Fruit fly (Drosophila melanogaster) whole organism, embryonic: Measurements from ENCODE around the gene MED27.

ENCODE experiments used
- Atf-2 ChIP-seq: fragments of 200-800 bp; sonication (Bioruptor generic); optimal IDR thresholded peaks from 2 replicates; lab custom pipeline; 2016; ENCODE audit warnings: missing biosample characterization, missing genetic modification characterization
- BEAF-32 ChIP-seq: fragments of 200-800 bp; sonication (Bioruptor generic); optimal IDR thresholded peaks from 3 replicates; lab custom pipeline; 2017; ENCODE audit warnings: missing biosample characterization, missing genetic modification characterization, mild to moderate bottlenecking, moderate library complexity, missing genetic modification reagents
- CG1024 ChIP-seq: fragments of 200-800 bp; sonication (Bioruptor generic); IDR thresholded peaks from 2 replicates; pipeline ENCODE4 v1.3.6; 2022; ENCODE audit warnings: missing biosample characterization, missing genetic modification characterization
- CG10462 ChIP-seq: fragments of 200-800 bp; sonication (Bioruptor generic); optimal IDR thresholded peaks from 2 replicates; lab custom pipeline; 2016; ENCODE audit warnings: missing biosample characterization, missing genetic modification characterization
- CG11093 ChIP-seq: fragments of 200-800 bp; sonication (Bioruptor generic); IDR thresholded peaks from 3 replicates; pipeline ENCODE4 v1.3.6; 2022; ENCODE audit warnings: missing biosample characterization, missing genetic modification characterization
- CG11398 ChIP-seq: fragments of 200-800 bp; sonication (Bioruptor generic); optimal IDR thresholded peaks from 2 replicates; lab custom pipeline; 2016; ENCODE audit warnings: missing biosample characterization, missing genetic modification characterization
- CG11695 ChIP-seq: fragments of 200-800 bp; sonication (Bioruptor generic); IDR thresholded peaks from 3 replicates; pipeline ENCODE4 v1.3.6; 2022; ENCODE audit warnings: missing biosample characterization, missing genetic modification characterization
- CG12236 ChIP-seq: fragments of 200-800 bp; sonication (Bioruptor generic); optimal IDR thresholded peaks from 2 replicates; lab custom pipeline; 2016; ENCODE audit warnings: missing biosample characterization, missing genetic modification characterization
- CG13123 ChIP-seq: fragments of 200-800 bp; sonication (Bioruptor generic); optimal IDR thresholded peaks from 2 replicates; lab custom pipeline; 2016; ENCODE audit warnings: missing biosample characterization, missing genetic modification characterization
- CG15514 ChIP-seq: fragments of 200-800 bp; sonication (Bioruptor generic); optimal IDR thresholded peaks from 3 replicates; lab custom pipeline; 2017; ENCODE audit warnings: missing biosample characterization, missing genetic modification characterization, mild to moderate bottlenecking, moderate library complexity, missing genetic modification reagents
- CG15696 ChIP-seq: fragments of 200-800 bp; sonication (Bioruptor generic); optimal IDR thresholded peaks from 2 replicates; lab custom pipeline; 2019; ENCODE audit warnings: missing biosample characterization, mild to moderate bottlenecking, missing genetic modification characterization, moderate library complexity
- CG16815 ChIP-seq: fragments of 200-800 bp; sonication (Bioruptor generic); optimal IDR thresholded peaks from 3 replicates; lab custom pipeline; 2017; ENCODE audit warnings: missing biosample characterization, mild to moderate bottlenecking, missing genetic modification characterization
- CG17612 ChIP-seq: fragments of 200-800 bp; sonication (Bioruptor generic); IDR thresholded peaks from 2 replicates; pipeline ENCODE4 v1.3.6; 2022; ENCODE audit warnings: missing biosample characterization, missing genetic modification characterization
- CG2199 ChIP-seq: fragments of 200-800 bp; sonication (Bioruptor generic); IDR thresholded peaks from 3 replicates; pipeline ENCODE4 v1.3.6; 2022; ENCODE audit warnings: missing biosample characterization, missing genetic modification characterization
- CG34224 ChIP-seq: fragments of 200-800 bp; sonication (Bioruptor generic); IDR thresholded peaks from 3 replicates; pipeline ENCODE4 v1.3.6; 2022; ENCODE audit warnings: missing biosample characterization, missing genetic modification characterization; ENCODE audit not compliant: partially characterized antibody
- CG4424 ChIP-seq: fragments of 200-800 bp; sonication (Bioruptor generic); optimal IDR thresholded peaks from 3 replicates; lab custom pipeline; 2016; ENCODE audit warnings: missing biosample characterization, missing genetic modification characterization
- CG9797 ChIP-seq: fragments of 200-800 bp; sonication (Bioruptor generic); optimal IDR thresholded peaks from 3 replicates; lab custom pipeline; 2018; ENCODE audit warnings: missing biosample characterization, mild to moderate bottlenecking, missing genetic modification characterization
- CG9817 ChIP-seq: fragments of 200-800 bp; sonication (Bioruptor generic); optimal IDR thresholded peaks from 2 replicates; lab custom pipeline; 2018; ENCODE audit warnings: missing biosample characterization, mild to moderate bottlenecking, missing genetic modification characterization, moderate library complexity
- Chrac-16 ChIP-seq: fragments of 200-800 bp; sonication (Bioruptor generic); optimal IDR thresholded peaks from 3 replicates; lab custom pipeline; 2016; ENCODE audit warnings: missing biosample characterization, missing genetic modification characterization
- Dbx ChIP-seq: fragments of 200-800 bp; sonication (Bioruptor generic); IDR thresholded peaks from 3 replicates; pipeline ENCODE4 v1.3.6; 2022; ENCODE audit warnings: missing biosample characterization, missing genetic modification characterization
- MESR4 ChIP-seq: fragments of 200-800 bp; sonication (Bioruptor generic); optimal IDR thresholded peaks from 2 replicates; lab custom pipeline; 2018; ENCODE audit warnings: missing biosample characterization, mild to moderate bottlenecking, missing genetic modification characterization, moderate library complexity
- Mad ChIP-seq: fragments of 200-800 bp; sonication (Bioruptor generic); optimal IDR thresholded peaks from 2 replicates; lab custom pipeline; 2016; ENCODE audit warnings: missing biosample characterization, missing genetic modification characterization
- Nf-YA ChIP-seq: fragments of 200-800 bp; sonication (Bioruptor generic); IDR thresholded peaks from 2 replicates; pipeline ENCODE4 v1.3.6; 2022; ENCODE audit warnings: missing biosample characterization, missing genetic modification characterization
- Nf-YC ChIP-seq: fragments of 200-800 bp; optimal IDR thresholded peaks from 3 replicates; lab custom pipeline; 2019; ENCODE audit warnings: missing biosample characterization, mild to moderate bottlenecking, missing genetic modification characterization, moderate library complexity
- Side ChIP-seq: fragments of 200-800 bp; sonication (Bioruptor generic); optimal IDR thresholded peaks from 2 replicates; lab custom pipeline; 2016; ENCODE audit warnings: missing biosample characterization, missing genetic modification characterization
- Sox102F ChIP-seq: fragments of 200-800 bp; sonication (Bioruptor generic); optimal IDR thresholded peaks from 2 replicates; lab custom pipeline; 2018; ENCODE audit warnings: missing biosample characterization, mild to moderate bottlenecking, missing genetic modification characterization, moderate library complexity
- TFAM ChIP-seq: fragments of 200-800 bp; sonication (Bioruptor generic); optimal IDR thresholded peaks from 2 replicates; lab custom pipeline; 2017; ENCODE audit warnings: missing biosample characterization, missing genetic modification characterization, inconsistent platforms
- Xbp1 ChIP-seq: fragments of 200-800 bp; sonication (Bioruptor generic); optimal IDR thresholded peaks from 3 replicates; lab custom pipeline; 2016; ENCODE audit warnings: missing biosample characterization, mild to moderate bottlenecking, missing genetic modification characterization
- abd-A ChIP-seq: fragments of 200-800 bp; sonication (Bioruptor generic); optimal IDR thresholded peaks from 3 replicates; lab custom pipeline; 2019; ENCODE audit warnings: missing biosample characterization, mild to moderate bottlenecking, missing genetic modification characterization, moderate library complexity
- ap ChIP-seq: fragments of 200-800 bp; sonication (Bioruptor generic); IDR thresholded peaks from 2 replicates; pipeline ENCODE4 v1.3.6; 2022; ENCODE audit warnings: missing biosample characterization, missing genetic modification characterization
- ato ChIP-seq: fragments of 200-800 bp; sonication (Bioruptor generic); IDR thresholded peaks from 2 replicates; pipeline ENCODE4 v1.3.6; 2022; ENCODE audit warnings: missing biosample characterization, missing genetic modification characterization; ENCODE audit not compliant: partially characterized antibody
- chn ChIP-seq: fragments of 200-800 bp; sonication (Bioruptor generic); optimal IDR thresholded peaks from 2 replicates; lab custom pipeline; 2016; ENCODE audit warnings: missing biosample characterization, missing genetic modification characterization
- dan ChIP-seq: fragments of 200-800 bp; sonication (Bioruptor generic); IDR thresholded peaks from 2 replicates; pipeline ENCODE4 v1.3.6; 2022; ENCODE audit warnings: missing biosample characterization, missing genetic modification characterization
- fd3F ChIP-seq: fragments of 200-800 bp; sonication (Bioruptor generic); optimal IDR thresholded peaks from 2 replicates; lab custom pipeline; 2018; ENCODE audit warnings: missing biosample characterization, mild to moderate bottlenecking, missing genetic modification characterization, moderate library complexity
- fru ChIP-seq: fragments of >200 bp; optimal IDR thresholded peaks from 2 replicates; lab custom pipeline; 2017
- grn ChIP-seq: fragments of 200-800 bp; sonication (Bioruptor generic); optimal IDR thresholded peaks from 3 replicates; lab custom pipeline; 2017; ENCODE audit warnings: missing biosample characterization, missing genetic modification characterization
- hb ChIP-seq: fragments of 200-800 bp; sonication (Bioruptor generic); IDR thresholded peaks from 3 replicates; pipeline ENCODE4 v1.3.6; 2022; ENCODE audit warnings: missing biosample characterization, missing genetic modification characterization; ENCODE audit not compliant: partially characterized antibody
- insv ChIP-seq, 2 experiments: fragments of 200-800 bp; sonication (Bioruptor generic); optimal IDR thresholded peaks; 3 replicates each; lab custom pipeline; 2016 to 2018; ENCODE audit warnings: missing biosample characterization in 2 of 2, missing genetic modification characterization in 2 of 2
- lmd ChIP-seq: fragments of 200-800 bp; sonication (Bioruptor generic); IDR thresholded peaks from 2 replicates; pipeline ENCODE4 v1.3.6; 2022; ENCODE audit warnings: missing biosample characterization, missing genetic modification characterization
- luna ChIP-seq: fragments of 200-800 bp; sonication (Bioruptor generic); optimal IDR thresholded peaks from 2 replicates; lab custom pipeline; 2016; ENCODE audit warnings: missing biosample characterization, missing genetic modification characterization
- mld ChIP-seq: fragments of 200-800 bp; sonication (Bioruptor generic); IDR thresholded peaks from 3 replicates; pipeline ENCODE4 v1.3.6; 2022; ENCODE audit warnings: missing biosample characterization, missing genetic modification characterization; ENCODE audit not compliant: partially characterized antibody
- pros ChIP-seq: fragments of 200-800 bp; sonication (Bioruptor generic); optimal IDR thresholded peaks from 3 replicates; lab custom pipeline; 2019; ENCODE audit warnings: missing biosample characterization, mild to moderate bottlenecking, missing genetic modification characterization, moderate library complexity
- scrt ChIP-seq: fragments of 200-800 bp; sonication (Bioruptor generic); optimal IDR thresholded peaks from 2 replicates; lab custom pipeline; 2018; ENCODE audit warnings: missing biosample characterization, mild to moderate bottlenecking, missing genetic modification characterization, moderate library complexity
- sens ChIP-seq: fragments of 200-800 bp; sonication (Bioruptor generic); peaks from one replicate; lab custom pipeline; 2016; ENCODE audit warnings: missing biosample characterization, missing genetic modification characterization
- sob ChIP-seq: fragments of 200-800 bp; sonication (Bioruptor generic); IDR thresholded peaks from 2 replicates; pipeline ENCODE4 v1.3.6; 2022; ENCODE audit warnings: missing biosample characterization, missing genetic modification characterization
- tll ChIP-seq, 2 experiments: fragments of 200-800 bp in 1 of 2; fragments of >200 bp in 1 of 2; sonication (Bioruptor generic) in 1 of 2; optimal IDR thresholded peaks; 2 replicates each; lab custom pipeline; 2017 to 2019; ENCODE audit warnings: missing biosample characterization in 2 of 2, missing genetic modification characterization in 2 of 2, mild to moderate bottlenecking in 1 of 2, moderate library complexity in 1 of 2
- tna ChIP-seq: fragments of 200-800 bp; sonication (Bioruptor generic); IDR thresholded peaks from 2 replicates; pipeline ENCODE4 v1.3.6; 2022; ENCODE audit warnings: missing biosample characterization, missing genetic modification characterization; ENCODE audit not compliant: partially characterized antibody
- trh ChIP-seq: fragments of 200-800 bp; sonication (Bioruptor generic); optimal IDR thresholded peaks from 2 replicates; lab custom pipeline; 2016; ENCODE audit warnings: missing biosample characterization, missing genetic modification characterization
- twi ChIP-seq: fragments of 200-800 bp; optimal IDR thresholded peaks from 2 replicates; lab custom pipeline; 2019; ENCODE audit warnings: missing biosample characterization, mild to moderate bottlenecking, missing genetic modification characterization, moderate library complexity
- usp ChIP-seq: fragments of >200 bp; optimal IDR thresholded peaks from 2 replicates; lab custom pipeline; 2017; ENCODE audit warnings: missing biosample characterization, missing genetic modification characterization

MED27 gene

dm6 chr3R:5620387-5620956 lies 34.5 kb upstream of the MED27 start (continued):
- TF ChIP-seq hb (GFP tag; lab: Robert Waterston, UW) = no peak
- TF ChIP-seq insv (GFP tag; optimal IDR thresholded peaks at IDR 0.05; lab: Kevin White, UChicago) = no peak
- peak; percentile 71 for TF ChIP-seq Side
- TF ChIP-seq Mad (GFP tag; lab: Kevin White, UChicago) = peak; percentile 41
- no peak for TF ChIP-seq CG34224 (GFP tag; lab: Robert Waterston, UW)
- no peak for TF ChIP-seq tna (GFP tag; lab: Robert Waterston, UW)
- no peak for TF ChIP-seq TFAM (GFP tag; lab: Kevin White, UChicago)
- TF ChIP-seq CG9817 = peak; percentile 17
- TF ChIP-seq usp (GFP tag; lab: Kevin White, UChicago) = no peak
- no peak for TF ChIP-seq fru (lab: Kevin White, UChicago)
- TF ChIP-seq chn (GFP tag; lab: Kevin White, UChicago) = peak; percentile 43
- no peak for TF ChIP-seq BEAF-32
- peak; percentile 95 for TF ChIP-seq grn (GFP tag; lab: Kevin White, UChicago)
- TF ChIP-seq CG9797 = no peak
- peak; percentile 41; the same call in 1 of the 3 replicates for TF ChIP-seq CG11695
- TF ChIP-seq CG17612 (GFP tag; lab: Robert Waterston, UW) = no peak
- peak; percentile 50 for TF ChIP-seq Atf-2 (GFP tag; lab: Kevin White, UChicago)
- no peak for TF ChIP-seq CG15696 (tag; lab: Kevin White, UChicago)
- TF ChIP-seq CG2199 (GFP tag; lab: Robert Waterston, UW) = no peak
- TF ChIP-seq luna (GFP tag; lab: Kevin White, UChicago) = peak; percentile 21
- peak; percentile 44 for TF ChIP-seq CG16815
- peak; percentile 20 for TF ChIP-seq CG10462 (GFP tag; lab: Kevin White, UChicago)
- TF ChIP-seq ato (GFP tag; lab: Robert Waterston, UW) = no peak
- TF ChIP-seq Xbp1 = peak; percentile 71
- peak; percentile 80 for TF ChIP-seq CG4424 (GFP tag; lab: Kevin White, UChicago)
- TF ChIP-seq MESR4 = no peak
- TF ChIP-seq sob (GFP tag; lab: Robert Waterston, UW) = peak; percentile 37; the same call in 1 of the 2 replicates
- TF ChIP-seq lmd (GFP tag; lab: Robert Waterston, UW) = peak; percentile 69
- peak; percentile 73 for TF ChIP-seq Sox102F (GFP tag; lab: Kevin White, UChicago)
- peak; percentile 69 for TF ChIP-seq CG1024 (GFP tag; lab: Robert Waterston, UW)
- TF ChIP-seq dan (GFP tag; lab: Robert Waterston, UW) = no peak
- no peak for TF ChIP-seq pros (GFP tag; lab: Kevin White, UChicago)
- no peak for TF ChIP-seq tll (GFP tag; optimal IDR thresholded peaks at IDR 0.05; lab: Kevin White, UChicago)
- no peak for TF ChIP-seq mld (GFP tag; lab: Robert Waterston, UW)
- TF ChIP-seq abd-A (tag; lab: Kevin White, UChicago) = no peak
- TF ChIP-seq fd3F (GFP tag; lab: Kevin White, UChicago) = peak; percentile 14
- TF ChIP-seq ap (GFP tag; lab: Robert Waterston, UW) = peak; percentile 53
- peak; percentile 48 for TF ChIP-seq scrt (GFP tag; lab: Kevin White, UChicago)
- peak; percentile 35; the same call in 1 of the 2 replicates for TF ChIP-seq Nf-YA (GFP tag; lab: Robert Waterston, UW)
- no peak for TF ChIP-seq trh (GFP tag; lab: Kevin White, UChicago)
- TF ChIP-seq twi = peak; percentile 36
- TF ChIP-seq CG15514 (GFP tag; lab: Kevin White, UChicago) = peak; percentile 37
- peak; percentile 93 for TF ChIP-seq sens (GFP tag; lab: Kevin White, UChicago)
- TF ChIP-seq CG13123 = peak; percentile 2
- peak; percentile 56 for TF ChIP-seq CG12236
- TF ChIP-seq Chrac-16 = peak; percentile 39
- peak; percentile 60 for TF ChIP-seq CG11398 (GFP tag; lab: Kevin White, UChicago)
- peak; percentile 31 for TF ChIP-seq Nf-YC (tag; lab: Kevin White, UChicago)
- TF ChIP-seq CG11093 (GFP tag; lab: Robert Waterston, UW) = no peak
- TF ChIP-seq Dbx (GFP tag; lab: Robert Waterston, UW) = 0 out of 3 replicates have a peak, but pooled peaks have one; percentile 16
